Worm (Caenorhabditis elegans) whole organism, late embryonic: ENCODE measurements around the gene ddx-17.

Experiments used
- C08G9.2 ChIP-seq: sonication (generic microtip); optimal IDR thresholded peaks from 2 replicates; lab custom pipeline; 2016; ENCODE audit warnings: mild to moderate bottlenecking, missing genetic modification characterization, moderate library complexity, missing compliant biosample characterization
- C38D4.7 ChIP-seq: fragments of 200-800 bp; sonication (Bioruptor generic); optimal IDR thresholded peaks from 2 replicates; lab custom pipeline; 2018; ENCODE audit warnings: mild to moderate bottlenecking, missing genetic modification characterization, moderate library complexity, missing compliant biosample characterization
- F13H6.1 ChIP-seq: sonication (generic microtip); optimal IDR thresholded peaks from 2 replicates; lab custom pipeline; 2016; ENCODE audit warnings: missing genetic modification characterization, missing compliant biosample characterization
- K02D7.2 ChIP-seq: sonication (generic microtip); optimal IDR thresholded peaks from 2 replicates; lab custom pipeline; 2017; ENCODE audit warnings: mild to moderate bottlenecking, missing genetic modification characterization, missing compliant biosample characterization
- K09A11.1 ChIP-seq: sonication (generic microtip); optimal IDR thresholded peaks from 2 replicates; lab custom pipeline; 2017; ENCODE audit warnings: antibody characterized with exemption, mild to moderate bottlenecking, missing genetic modification characterization, missing compliant biosample characterization; ENCODE audit not compliant: insufficient read depth
- T23F11.4 ChIP-seq: fragments of 200-800 bp; sonication (Bioruptor generic); optimal IDR thresholded peaks from 2 replicates; lab custom pipeline; 2018; ENCODE audit warnings: mild to moderate bottlenecking, missing genetic modification characterization, missing compliant biosample characterization
- ceh-18 ChIP-seq: sonication (generic microtip); optimal IDR thresholded peaks from 2 replicates; lab custom pipeline; 2016; ENCODE audit warnings: missing genetic modification characterization, missing compliant biosample characterization
- ceh-2 ChIP-seq: sonication (generic microtip); optimal IDR thresholded peaks from 2 replicates; lab custom pipeline; 2016; ENCODE audit warnings: missing genotype, missing genetic modification characterization, missing compliant biosample characterization
- ceh-31 ChIP-seq: sonication (generic microtip); optimal IDR thresholded peaks from 2 replicates; lab custom pipeline; 2016; ENCODE audit warnings: missing genetic modification characterization, missing compliant biosample characterization
- ceh-34 ChIP-seq: sonication (generic microtip); optimal IDR thresholded peaks from 2 replicates; lab custom pipeline; 2016; ENCODE audit warnings: mild to moderate bottlenecking, missing genetic modification characterization, missing compliant biosample characterization
- ceh-48 ChIP-seq: sonication (generic microtip); optimal IDR thresholded peaks from 2 replicates; lab custom pipeline; 2016; ENCODE audit warnings: missing genetic modification characterization, inconsistent platforms, missing compliant biosample characterization
- ceh-6 ChIP-seq: fragments of 200-800 bp; sonication (Bioruptor generic); optimal IDR thresholded peaks from 2 replicates; lab custom pipeline; 2018; ENCODE audit warnings: mild to moderate bottlenecking, missing genetic modification characterization, missing compliant biosample characterization
- ceh-9 ChIP-seq: sonication (generic microtip); optimal IDR thresholded peaks from 2 replicates; lab custom pipeline; 2016; ENCODE audit warnings: mild to moderate bottlenecking, missing genetic modification characterization, inconsistent platforms, missing compliant biosample characterization
- che-1 ChIP-seq: sonication (generic microtip); optimal IDR thresholded peaks from 2 replicates; lab custom pipeline; 2016; ENCODE audit warnings: mild to moderate bottlenecking, missing genetic modification characterization, missing compliant biosample characterization
- dmd-4 ChIP-seq: sonication (generic microtip); optimal IDR thresholded peaks from 2 replicates; lab custom pipeline; 2016; ENCODE audit warnings: borderline replicate concordance, missing genetic modification characterization, missing compliant biosample characterization
- dve-1 ChIP-seq: sonication (generic microtip); optimal IDR thresholded peaks from 2 replicates; lab custom pipeline; 2017; ENCODE audit warnings: antibody characterized with exemption, mild to moderate bottlenecking, missing genetic modification characterization, missing compliant biosample characterization
- elt-2 ChIP-seq: sonication (generic microtip); optimal IDR thresholded peaks from 2 replicates; lab custom pipeline; 2016; ENCODE audit warnings: missing genetic modification reagents, missing genetic modification characterization, missing compliant biosample characterization
- elt-4 ChIP-seq: sonication (generic microtip); optimal IDR thresholded peaks from 2 replicates; lab custom pipeline; 2016; ENCODE audit warnings: missing genetic modification characterization, missing compliant biosample characterization
- ets-4 ChIP-seq: sonication (generic microtip); optimal IDR thresholded peaks from 2 replicates; lab custom pipeline; 2016; ENCODE audit warnings: missing genetic modification characterization, missing compliant biosample characterization
- fax-1 ChIP-seq: sonication (generic microtip); optimal IDR thresholded peaks from 2 replicates; lab custom pipeline; 2016; ENCODE audit warnings: missing genotype, missing genetic modification characterization, missing compliant biosample characterization
- fkh-6 ChIP-seq: sonication (generic microtip); optimal IDR thresholded peaks from 2 replicates; lab custom pipeline; 2016; ENCODE audit warnings: missing genetic modification characterization, missing compliant biosample characterization
- gmeb-2 ChIP-seq: sonication (generic microtip); optimal IDR thresholded peaks from 2 replicates; lab custom pipeline; 2016; ENCODE audit warnings: missing genetic modification characterization, inconsistent platforms, missing compliant biosample characterization
- hlh-13 ChIP-seq: fragments of 200-800 bp; sonication (Bioruptor generic); optimal IDR thresholded peaks from 2 replicates; lab custom pipeline; 2018; ENCODE audit warnings: mild to moderate bottlenecking, missing genetic modification characterization, missing compliant biosample characterization
- hlh-30 ChIP-seq: sonication (generic microtip); optimal IDR thresholded peaks from 2 replicates; lab custom pipeline; 2017; ENCODE audit warnings: antibody characterized with exemption, missing genetic modification characterization, missing compliant biosample characterization; ENCODE audit not compliant: insufficient read depth
- hlh-6 ChIP-seq: sonication (generic microtip); optimal IDR thresholded peaks from 2 replicates; lab custom pipeline; 2016; ENCODE audit warnings: missing genotype, missing genetic modification characterization, missing compliant biosample characterization
- hlh-8 ChIP-seq: sonication (generic microtip); optimal IDR thresholded peaks from 2 replicates; lab custom pipeline; 2016; ENCODE audit warnings: missing genotype, missing genetic modification characterization, missing compliant biosample characterization
- lim-6 ChIP-seq: sonication (generic microtip); optimal IDR thresholded peaks from 2 replicates; lab custom pipeline; 2016; ENCODE audit warnings: missing genetic modification characterization, missing compliant biosample characterization
- lin-11 ChIP-seq: fragments of 200-800 bp; sonication (Bioruptor generic); optimal IDR thresholded peaks from 2 replicates; lab custom pipeline; 2018; ENCODE audit warnings: mild to moderate bottlenecking, missing genetic modification characterization, missing compliant biosample characterization
- nfya-1 ChIP-seq: sonication (generic microtip); optimal IDR thresholded peaks from 2 replicates; lab custom pipeline; 2017; ENCODE audit warnings: missing genetic modification characterization, mild to moderate bottlenecking, missing compliant biosample characterization, antibody characterized with exemption, moderate library complexity
- nhr-11 ChIP-seq: fragments of 150-350 bp; optimal IDR thresholded peaks from 2 replicates; lab custom pipeline; 2014; ENCODE audit warnings: missing biosample characterization, missing genetic modification characterization
- nhr-232 ChIP-seq: sonication (generic microtip); optimal IDR thresholded peaks from 2 replicates; lab custom pipeline; 2016; ENCODE audit warnings: missing genetic modification characterization, missing compliant biosample characterization
- npax-4 ChIP-seq: sonication (generic microtip); optimal IDR thresholded peaks from 2 replicates; lab custom pipeline; 2016; ENCODE audit warnings: missing genetic modification characterization, missing compliant biosample characterization
- odd-2 ChIP-seq: sonication (generic microtip); optimal IDR thresholded peaks from 2 replicates; lab custom pipeline; 2017; ENCODE audit warnings: antibody characterized with exemption, mild to moderate bottlenecking, missing genetic modification characterization, missing compliant biosample characterization
- pax-1 ChIP-seq: fragments of 150-350 bp; optimal IDR thresholded peaks from 2 replicates; lab custom pipeline; 2014; ENCODE audit warnings: missing biosample characterization, missing genetic modification characterization
- rnt-1 ChIP-seq: sonication (generic microtip); optimal IDR thresholded peaks from 2 replicates; lab custom pipeline; 2016; ENCODE audit warnings: missing genetic modification characterization, missing compliant biosample characterization
- sox-2 ChIP-seq: fragments of 200-800 bp; sonication (Bioruptor generic); IDR thresholded peaks from 2 replicates; pipeline ENCODE4 v1.3.6; 2022; ENCODE audit warnings: missing genetic modification reagents, missing genetic modification characterization, missing compliant biosample characterization
- tbx-2 ChIP-seq: sonication (generic microtip); optimal IDR thresholded peaks from 2 replicates; lab custom pipeline; 2016; ENCODE audit warnings: missing genetic modification characterization, missing compliant biosample characterization
- ttx-3 ChIP-seq: sonication (generic microtip); optimal IDR thresholded peaks from 2 replicates; lab custom pipeline; 2016; ENCODE audit warnings: missing genetic modification reagents, missing genetic modification characterization, missing compliant biosample characterization
- unc-3 ChIP-seq, 2 experiments: fragments of 200-800 bp in 1 of 2; sonication (Bioruptor generic) in 1 of 2; sonication (generic microtip) in 1 of 2; conservative IDR thresholded peaks in 1 of 2; optimal IDR thresholded peaks in 1 of 2; 2 replicates each; pipeline versions ENCODE4 v1.3.6 to Lab custom; 2016 to 2022; ENCODE audit warnings: missing compliant biosample characterization in 2 of 2, missing genetic modification characterization in 2 of 2, missing genetic modification reagents in 1 of 2
- unc-42 ChIP-seq: sonication (generic microtip); optimal IDR thresholded peaks from 2 replicates; lab custom pipeline; 2016; ENCODE audit warnings: missing genotype, missing genetic modification characterization, missing compliant biosample characterization
- unc-55 ChIP-seq: sonication (generic microtip); optimal IDR thresholded peaks from 2 replicates; lab custom pipeline; 2017; ENCODE audit warnings: missing biosample characterization, missing genetic modification reagents, missing genetic modification characterization
- zip-5 ChIP-seq: sonication (generic microtip); optimal IDR thresholded peaks from 2 replicates; lab custom pipeline; 2016; ENCODE audit warnings: missing genetic modification characterization, missing compliant biosample characterization
- ztf-16 ChIP-seq: sonication (generic microtip); optimal IDR thresholded peaks from 2 replicates; lab custom pipeline; 2017; ENCODE audit warnings: missing genetic modification characterization, missing compliant biosample characterization

Gene ddx-17

ce11 chrV:14003587-14004156 lies 8.2 kb downstream of the ddx-17 start:
- TF ChIP-seq unc-42 (tag; lab: Kevin White, UChicago) (peak; percentile 13), lim-6 (tag; lab: Kevin White, UChicago) (no peak), unc-3 (GFP tag; conservative IDR thresholded peaks at IDR 0.05; lab: Robert Waterston, UW) (no peak), unc-3 (tag; optimal IDR thresholded peaks at IDR 0.05; lab: Kevin White, UChicago) (no peak), K02D7.2 (no peak), ceh-48 (tag; lab: Kevin White, UChicago) (no peak), ceh-6 (GFP tag; lab: Kevin White, UChicago) (no peak), hlh-8 (peak; percentile 21)

DNA sequence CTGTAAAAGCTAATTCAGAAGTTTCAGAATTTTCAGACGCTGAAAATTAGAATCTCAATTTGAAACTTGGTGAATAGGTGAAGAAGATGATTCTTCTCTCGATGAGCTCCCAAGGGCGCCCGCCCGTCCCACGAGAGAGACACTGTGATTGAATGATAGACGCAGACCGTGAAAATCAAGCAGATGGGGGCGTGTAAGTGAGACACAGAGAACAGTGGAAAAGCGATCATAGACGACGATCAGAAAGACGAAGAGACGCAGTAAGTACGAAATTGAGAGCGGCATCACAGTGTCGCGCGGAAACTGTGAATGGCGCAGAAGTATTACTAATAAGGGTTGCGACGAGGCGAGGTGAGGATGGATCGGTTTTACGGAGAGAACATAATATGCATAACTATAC lies 9.4 kb downstream of the ddx-17 start:
- TF ChIP-seq C38D4.7 (GFP tag; lab: Kevin White, UChicago) = no peak
- TF ChIP-seq unc-3 (GFP tag; conservative IDR thresholded peaks at IDR 0.05; lab: Robert Waterston, UW) = no peak
- no peak for TF ChIP-seq unc-3 (tag; optimal IDR thresholded peaks at IDR 0.05; lab: Kevin White, UChicago)
- TF ChIP-seq ceh-6 (GFP tag; lab: Kevin White, UChicago) = no peak
- TF ChIP-seq F13H6.1 (tag; lab: Kevin White, UChicago) = no peak
- no peak for TF ChIP-seq ttx-3
- no peak for TF ChIP-seq zip-5
- TF ChIP-seq nfya-1 (tag; lab: Kevin White, UChicago) = peak; percentile 11
- no peak for TF ChIP-seq hlh-13 (GFP tag; lab: Kevin White, UChicago)
- TF ChIP-seq dmd-4 = no peak
- no peak for TF ChIP-seq K09A11.1
- TF ChIP-seq elt-2 (tag; lab: Kevin White, UChicago) = no peak
- TF ChIP-seq hlh-30 = no peak
- TF ChIP-seq fax-1 (tag; lab: Kevin White, UChicago) = no peak
- no peak for TF ChIP-seq unc-42 (tag; lab: Kevin White, UChicago)
- TF ChIP-seq pax-1 (tag; lab: Kevin White, UChicago) = no peak
- TF ChIP-seq tbx-2 (tag; lab: Kevin White, UChicago) = peak; percentile 44
- TF ChIP-seq dve-1 (tag; lab: Kevin White, UChicago) = no peak
- peak; percentile 24 for TF ChIP-seq ceh-31 (tag; lab: Kevin White, UChicago)
- TF ChIP-seq hlh-6 = no peak
- no peak for TF ChIP-seq ceh-2
- peak; percentile 3 for TF ChIP-seq unc-55
- no peak for TF ChIP-seq ets-4 (tag; lab: Kevin White, UChicago)
- peak; percentile 39 for TF ChIP-seq C08G9.2 (tag; lab: Kevin White, UChicago)
- no peak for TF ChIP-seq elt-4 (tag; lab: Kevin White, UChicago)
- no peak for TF ChIP-seq nhr-11 (tag; lab: Kevin White, UChicago)
- TF ChIP-seq odd-2 = no peak
- peak; percentile 22 for TF ChIP-seq rnt-1
- TF ChIP-seq ceh-18 (tag; lab: Kevin White, UChicago) = peak; percentile 28
- no peak for TF ChIP-seq hlh-8
- no peak for TF ChIP-seq ztf-16 (tag; lab: Kevin White, UChicago)
- TF ChIP-seq gmeb-2 (tag; lab: Kevin White, UChicago) = no peak
- peak; percentile 50 for TF ChIP-seq ceh-34 (tag; lab: Kevin White, UChicago)

ce11 chrV:14001929-14002328 lies 9.9 kb downstream of the ddx-17 start:
- TF ChIP-seq lin-11 (tag; lab: Kevin White, UChicago) (no peak), che-1 (no peak), sox-2 (no peak), ttx-3 (no peak), pax-1 (tag; lab: Kevin White, UChicago) (no peak), npax-4 (tag; lab: Kevin White, UChicago) (no peak), nhr-232 (no peak), lim-6 (tag; lab: Kevin White, UChicago) (no peak), ceh-9 (no peak), T23F11.4 (no peak), fkh-6 (tag; lab: Kevin White, UChicago) (no peak), ceh-18 (tag; lab: Kevin White, UChicago) (no peak), zip-5 (no peak)
